Worm (Caenorhabditis elegans) whole organism, late embryonic: Measurements from ENCODE around the gene let-268.

Experiments used
- ceh-24 ChIP-seq: sonication (generic microtip); optimal IDR thresholded peaks from 2 replicates; lab custom pipeline; 2016; ENCODE audit warnings: mild to moderate bottlenecking, missing genetic modification characterization, missing compliant biosample characterization
- fax-1 ChIP-seq: sonication (generic microtip); optimal IDR thresholded peaks from 2 replicates; lab custom pipeline; 2016; ENCODE audit warnings: missing genotype, missing genetic modification characterization, missing compliant biosample characterization
- gmeb-2 ChIP-seq: sonication (generic microtip); optimal IDR thresholded peaks from 2 replicates; lab custom pipeline; 2016; ENCODE audit warnings: missing genetic modification characterization, inconsistent platforms, missing compliant biosample characterization
- hlh-30 ChIP-seq: sonication (generic microtip); optimal IDR thresholded peaks from 2 replicates; lab custom pipeline; 2017; ENCODE audit warnings: antibody characterized with exemption, missing genetic modification characterization, missing compliant biosample characterization; ENCODE audit not compliant: insufficient read depth
- nfya-1 ChIP-seq: sonication (generic microtip); optimal IDR thresholded peaks from 2 replicates; lab custom pipeline; 2017; ENCODE audit warnings: missing genetic modification characterization, mild to moderate bottlenecking, missing compliant biosample characterization, antibody characterized with exemption, moderate library complexity
- nhr-11 ChIP-seq: fragments of 150-350 bp; optimal IDR thresholded peaks from 2 replicates; lab custom pipeline; 2014; ENCODE audit warnings: missing biosample characterization, missing genetic modification characterization
- odd-2 ChIP-seq: sonication (generic microtip); optimal IDR thresholded peaks from 2 replicates; lab custom pipeline; 2017; ENCODE audit warnings: antibody characterized with exemption, mild to moderate bottlenecking, missing genetic modification characterization, missing compliant biosample characterization
- pag-3 ChIP-seq: sonication (generic microtip); optimal IDR thresholded peaks from 2 replicates; lab custom pipeline; 2016; ENCODE audit warnings: missing compliant biosample characterization, missing genetic modification characterization, borderline replicate concordance
- sox-2 ChIP-seq: fragments of 200-800 bp; sonication (Bioruptor generic); IDR thresholded peaks from 2 replicates; pipeline ENCODE4 v1.3.6; 2022; ENCODE audit warnings: missing genetic modification reagents, missing genetic modification characterization, missing compliant biosample characterization
- sox-4 ChIP-seq: sonication (generic microtip); optimal IDR thresholded peaks from 2 replicates; lab custom pipeline; 2017; ENCODE audit warnings: mild to moderate bottlenecking, missing genetic modification characterization, inconsistent platforms, missing compliant biosample characterization
- tbx-2 ChIP-seq: sonication (generic microtip); optimal IDR thresholded peaks from 2 replicates; lab custom pipeline; 2016; ENCODE audit warnings: missing genetic modification characterization, missing compliant biosample characterization

DNA sequence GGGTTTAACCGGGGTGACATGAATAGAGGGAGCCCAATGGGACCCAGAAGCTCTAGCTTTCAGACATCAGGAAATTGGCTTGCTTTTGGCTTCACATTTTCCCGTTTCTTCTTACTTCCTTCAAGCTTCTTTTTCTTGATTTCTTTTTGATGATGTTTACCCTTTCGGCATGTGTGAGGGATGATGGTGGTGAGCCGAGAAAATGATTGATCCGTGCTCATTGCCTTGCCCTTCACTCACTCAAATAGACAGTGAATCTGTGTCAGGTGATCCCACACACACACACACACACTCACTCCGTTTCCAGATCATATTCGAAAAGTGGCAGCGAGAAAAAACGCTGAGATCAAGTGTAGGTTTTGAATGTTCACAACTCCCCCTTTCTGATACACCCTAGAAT, 45.1 kb downstream of the let-268 start:
- TF ChIP-seq hlh-30 (tag; lab: Kevin White, UChicago) (no peak), gmeb-2 (tag; lab: Kevin White, UChicago) (no peak), ceh-24 (tag; lab: Kevin White, UChicago) (no peak), pag-3 (tag; lab: Kevin White, UChicago) (no peak), nfya-1 (tag; lab: Kevin White, UChicago) (no peak), odd-2 (tag; lab: Kevin White, UChicago) (no peak), sox-2 (GFP tag; lab: Robert Waterston, UW) (no peak), sox-4 (tag; lab: Kevin White, UChicago) (no peak), nhr-11 (tag; lab: Kevin White, UChicago) (no peak), tbx-2 (no peak), fax-1 (no peak)
